Worm (Caenorhabditis elegans): ENCODE measurements around the gene pap-2.

- TF ChIP-seq him-1 (tag; optimal IDR thresholded peaks at IDR 0.05) (no peak), W03F9.2 (tag; optimal IDR thresholded peaks at IDR 0.05) (no peak), dao-5 (tag; optimal IDR thresholded peaks at IDR 0.05) (no peak)
Measured at ce11 chrII:9573412-9573811, 35.8 kb downstream of the pap-2 start.

Data from whole organism, L4/young adult.